Worm (Caenorhabditis elegans) whole organism, midembryonic: ENCODE results near the gene dab-1.

ENCODE experiments used
- T22C8.4 ChIP-seq: fragments of 200-800 bp; sonication (Bioruptor generic); IDR thresholded peaks from 2 replicates; pipeline ENCODE4 v1.3.6; 2022; ENCODE audit warnings: missing genetic modification characterization, missing compliant biosample characterization
- cog-1 ChIP-seq: sonication (generic microtip); optimal IDR thresholded peaks from 2 replicates; lab custom pipeline; 2016; ENCODE audit warnings: missing genetic modification characterization, missing compliant biosample characterization
- flt-1 ChIP-seq: fragments of 200-800 bp; sonication (Bioruptor generic); IDR thresholded peaks from 2 replicates; pipeline ENCODE4 v1.3.6; 2022; ENCODE audit warnings: missing genetic modification characterization, missing compliant biosample characterization
- klf-2 ChIP-seq: fragments of 200-800 bp; sonication (Bioruptor generic); conservative IDR thresholded peaks from 2 replicates; pipeline ENCODE4 v1.3.6; 2022; ENCODE audit warnings: missing genetic modification reagents, missing genetic modification characterization, missing compliant biosample characterization
- med-1 ChIP-seq: sonication (generic microtip); optimal IDR thresholded peaks from 2 replicates; lab custom pipeline; 2017; ENCODE audit warnings: missing genetic modification characterization, mild to moderate bottlenecking, missing compliant biosample characterization, antibody characterized with exemption, missing genetic modification reagents; ENCODE audit not compliant: insufficient read depth
- ref-1 ChIP-seq: fragments of 200-800 bp; sonication (Bioruptor generic); conservative IDR thresholded peaks from 2 replicates; pipeline ENCODE4 v1.3.6; 2022; ENCODE audit warnings: missing genetic modification reagents, missing genetic modification characterization, missing compliant biosample characterization
- tab-1 ChIP-seq: fragments of 200-800 bp; sonication (Bioruptor generic); IDR thresholded peaks from 2 replicates; pipeline ENCODE4 v1.3.6; 2022; ENCODE audit warnings: missing genetic modification characterization, missing compliant biosample characterization
- ztf-23 ChIP-seq: fragments of 200-800 bp; sonication (Bioruptor generic); IDR thresholded peaks from 2 replicates; pipeline ENCODE4 v1.3.6; 2022; ENCODE audit warnings: missing genetic modification reagents, missing genetic modification characterization, missing compliant biosample characterization
- ztf-29 ChIP-seq: fragments of 200-800 bp; sonication (Bioruptor generic); IDR thresholded peaks from 2 replicates; pipeline ENCODE4 v1.3.6; 2022; ENCODE audit warnings: missing genetic modification reagents, missing genetic modification characterization, missing compliant biosample characterization

Gene dab-1

DNA sequence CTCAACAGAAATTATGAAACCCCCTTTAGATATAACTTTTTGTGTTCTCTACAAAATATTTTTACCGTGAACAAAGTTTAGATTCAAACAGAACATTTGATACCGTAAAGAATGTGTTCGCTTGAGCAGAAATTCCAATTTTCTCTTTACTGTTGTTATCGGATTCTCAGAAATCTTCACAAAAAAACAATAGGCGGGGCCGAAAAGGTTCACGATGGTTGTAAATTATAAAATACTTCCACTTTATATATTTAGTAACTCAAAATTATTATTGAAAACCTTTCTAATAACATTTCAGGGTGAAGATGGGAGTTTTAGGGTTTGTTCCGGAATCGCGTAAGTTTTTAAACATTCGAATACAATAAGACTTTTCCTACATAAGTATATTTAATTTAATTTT is 16.0 kb downstream of the dab-1 start, which contains the start of gene nlp-5:
TSS of gene nlp-5 (plus strand) at position 301 of the 400 bp plus-strand sequence.
- TF ChIP-seq flt-1 (GFP tag; lab: Robert Waterston, UW) (no peak), tab-1 (GFP tag; lab: Robert Waterston, UW) (no peak), ztf-23 (GFP tag; lab: Robert Waterston, UW) (no peak), klf-2 (no peak), cog-1 (tag; lab: Kevin White, UChicago) (no peak), med-1 (no peak)

DNA sequence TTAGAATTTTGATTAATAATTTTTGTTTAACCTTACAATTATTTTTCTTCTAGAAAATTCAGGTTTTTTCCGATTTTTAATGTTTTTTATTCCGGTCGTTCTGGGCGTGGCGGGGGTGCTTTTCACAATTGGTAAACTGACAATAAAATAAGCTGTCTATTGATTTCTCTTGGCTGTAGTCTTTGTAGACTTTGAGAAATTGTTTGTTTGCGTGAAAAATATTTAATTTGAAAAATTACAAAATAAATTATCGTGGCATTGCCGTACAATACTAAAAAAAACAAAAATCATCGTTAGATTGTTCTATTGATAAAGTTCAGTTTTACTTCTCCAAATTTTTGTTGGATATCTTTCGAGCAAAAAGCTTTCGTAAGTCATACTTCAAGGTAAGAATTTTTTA is 24.3 kb downstream of the dab-1 start, which contains the start of gene F35C11.3:
TSS of gene F35C11.3 (plus strand) at position 301 of the 400 bp plus-strand sequence.
- TF ChIP-seq T22C8.4 (GFP tag; lab: Robert Waterston, UW): no peak
- TF ChIP-seq flt-1 (GFP tag; lab: Robert Waterston, UW): no peak
- no peak for TF ChIP-seq med-1
- TF ChIP-seq ref-1: no peak
- no peak for TF ChIP-seq tab-1 (GFP tag; lab: Robert Waterston, UW)
- TF ChIP-seq ztf-23 (GFP tag; lab: Robert Waterston, UW): no peak
- TF ChIP-seq klf-2: no peak
- no peak for TF ChIP-seq cog-1 (tag; lab: Kevin White, UChicago)
- TF ChIP-seq ztf-29 (GFP tag; lab: Robert Waterston, UW): no peak

DNA sequence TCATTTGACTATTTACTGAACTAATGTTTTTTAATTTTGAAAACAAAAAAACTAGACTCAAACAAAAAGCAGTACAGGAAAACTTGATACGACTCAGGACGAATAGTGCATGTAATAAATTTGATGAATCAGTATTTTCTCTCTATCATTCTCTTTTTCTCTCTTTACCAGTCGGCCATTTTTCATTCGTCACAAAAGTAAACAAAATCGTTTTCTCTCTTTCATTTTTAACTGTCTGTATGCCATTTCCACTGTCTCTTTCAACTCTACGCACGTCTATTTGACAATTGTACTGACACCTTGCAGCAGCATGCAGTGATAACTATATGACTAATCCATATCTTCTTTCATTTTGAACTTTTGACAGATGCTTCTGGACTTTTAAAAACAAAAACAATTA is 26.6 kb downstream of the dab-1 start, which contains the start of the genes F35C11.2 and F35C11.4:
TSS of gene F35C11.2 (minus strand) at position 90 of the 400 bp plus-strand sequence.
TSS of gene F35C11.4 (plus strand) at position 260 of the 400 bp plus-strand sequence.
- no peak for TF ChIP-seq ztf-23 (GFP tag; lab: Robert Waterston, UW)
- TF ChIP-seq T22C8.4 (GFP tag; lab: Robert Waterston, UW): no peak
- no peak for TF ChIP-seq ref-1
- no peak for TF ChIP-seq med-1
- no peak for TF ChIP-seq klf-2
- no peak for TF ChIP-seq ztf-29 (GFP tag; lab: Robert Waterston, UW)
- no peak for TF ChIP-seq tab-1 (GFP tag; lab: Robert Waterston, UW)

DNA sequence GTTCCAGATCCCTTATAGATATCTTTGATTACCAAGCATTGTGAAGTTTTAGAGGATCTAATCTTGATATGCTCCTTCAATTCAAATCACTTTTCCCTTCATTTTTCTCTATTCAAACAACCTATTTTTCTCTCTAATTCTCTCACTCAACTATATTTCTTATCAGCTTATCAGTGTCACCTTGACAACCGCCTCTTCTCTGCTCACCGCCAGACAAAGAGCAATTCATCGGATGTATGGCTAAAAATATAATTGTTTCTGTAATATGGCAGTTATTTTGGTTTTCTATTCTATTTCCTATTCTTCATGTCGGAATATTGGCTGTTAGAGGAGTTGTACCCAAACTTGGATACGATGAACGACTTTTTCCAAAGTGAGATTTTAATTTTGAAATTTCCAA is 27.5 kb downstream of the dab-1 start:
- TF ChIP-seq ref-1: no peak
- TF ChIP-seq cog-1 (tag; lab: Kevin White, UChicago): no peak
- TF ChIP-seq klf-2: no peak
- TF ChIP-seq ztf-23 (GFP tag; lab: Robert Waterston, UW): no peak
- no peak for TF ChIP-seq flt-1 (GFP tag; lab: Robert Waterston, UW)
- no peak for TF ChIP-seq T22C8.4 (GFP tag; lab: Robert Waterston, UW)
- no peak for TF ChIP-seq ztf-29 (GFP tag; lab: Robert Waterston, UW)
- no peak for TF ChIP-seq tab-1 (GFP tag; lab: Robert Waterston, UW)
- no peak for TF ChIP-seq med-1

DNA sequence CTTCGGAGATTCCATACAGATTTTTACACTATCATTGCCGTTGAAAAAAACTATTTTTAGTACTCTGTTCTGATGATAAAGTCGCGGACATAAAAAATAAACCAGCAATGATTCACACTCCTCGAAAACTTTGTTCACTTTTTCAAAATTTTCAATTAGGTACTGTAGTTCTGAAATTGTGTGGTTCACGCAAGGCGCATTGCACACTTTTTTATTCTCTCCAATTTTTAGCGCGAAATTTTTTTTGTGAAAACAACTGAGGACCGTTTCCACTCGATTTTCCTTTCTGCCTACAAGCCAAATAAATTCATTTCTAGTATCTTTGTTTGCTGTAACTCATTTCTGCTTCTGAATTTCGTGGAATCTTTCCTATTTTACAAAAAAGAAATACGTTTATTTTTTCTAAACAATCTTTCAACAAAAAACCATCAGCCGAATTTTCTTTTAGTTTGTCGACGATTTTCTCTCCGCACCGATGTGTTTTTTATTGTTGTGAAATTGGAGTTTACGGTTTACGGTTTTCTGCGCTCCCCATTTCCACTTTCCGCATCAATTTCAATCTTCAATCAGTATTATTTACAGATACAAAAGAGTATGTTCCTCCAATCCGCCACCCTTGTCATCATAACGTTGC is 31.1 kb downstream of the dab-1 start, which contains the start of gene F35C11.5:
TSS of gene F35C11.5 (plus strand) at position 584 of the 634 bp plus-strand sequence.
- no peak for TF ChIP-seq ref-1
- TF ChIP-seq T22C8.4 (GFP tag; lab: Robert Waterston, UW): no peak
- no peak for TF ChIP-seq flt-1 (GFP tag; lab: Robert Waterston, UW)
- TF ChIP-seq klf-2: no peak
- no peak for TF ChIP-seq med-1
- no peak for TF ChIP-seq ztf-23 (GFP tag; lab: Robert Waterston, UW)
- no peak for TF ChIP-seq tab-1 (GFP tag; lab: Robert Waterston, UW)
- no peak for TF ChIP-seq cog-1 (tag; lab: Kevin White, UChicago)
- TF ChIP-seq ztf-29 (GFP tag; lab: Robert Waterston, UW): no peak

DNA sequence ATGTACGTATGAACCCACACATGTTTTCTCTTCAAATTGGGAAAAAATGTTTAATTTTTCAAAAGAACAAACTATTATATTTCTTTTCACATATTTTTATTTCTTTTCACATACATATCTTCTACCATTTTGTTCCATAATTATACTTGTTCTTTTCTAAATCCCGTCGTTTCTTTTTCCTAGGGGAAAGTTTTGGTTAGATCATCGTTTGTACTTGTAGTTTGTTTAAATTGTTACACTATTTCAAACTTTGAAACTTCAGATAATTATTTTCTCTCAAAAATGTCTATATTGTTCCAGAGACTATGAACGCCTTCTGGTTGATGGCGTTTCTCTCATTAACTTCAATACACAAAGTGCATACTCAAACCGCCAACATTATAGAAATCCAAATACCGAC is 33.8 kb downstream of the dab-1 start, which contains the start of gene F35C11.7:
TSS of gene F35C11.7 (plus strand) at position 301 of the 400 bp plus-strand sequence.
- TF ChIP-seq flt-1 (GFP tag; lab: Robert Waterston, UW) (no peak), T22C8.4 (GFP tag; lab: Robert Waterston, UW) (no peak), cog-1 (tag; lab: Kevin White, UChicago) (no peak), ref-1 (no peak), med-1 (no peak), tab-1 (GFP tag; lab: Robert Waterston, UW) (no peak), ztf-29 (GFP tag; lab: Robert Waterston, UW) (no peak), ztf-23 (GFP tag; lab: Robert Waterston, UW) (no peak)

DNA sequence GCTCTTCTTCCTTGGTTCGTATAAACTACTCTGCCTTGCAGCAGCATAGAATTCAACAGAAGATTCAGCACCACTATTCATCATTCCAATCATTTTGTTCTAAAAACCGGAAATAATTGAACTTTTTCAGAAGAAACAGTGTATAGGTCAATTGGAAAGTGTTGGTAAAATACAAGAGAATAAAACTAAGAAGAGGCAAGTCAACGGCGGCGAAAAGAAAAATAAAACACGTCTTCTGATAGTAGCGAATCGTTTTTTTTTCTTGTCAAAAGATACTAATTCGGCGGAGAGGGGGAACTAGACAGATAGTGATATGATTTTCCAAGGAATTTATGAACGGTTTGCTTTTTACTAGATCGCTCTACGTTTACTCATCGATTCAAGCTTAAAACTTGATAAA is 36.9 kb downstream of the dab-1 start, which contains the start of gene F35C11.6:
TSS of gene F35C11.6 (minus strand) at position 101 of the 400 bp plus-strand sequence.
- TF ChIP-seq ztf-29 (GFP tag; lab: Robert Waterston, UW) (no peak), ref-1 (no peak), flt-1 (GFP tag; lab: Robert Waterston, UW) (no peak), ztf-23 (GFP tag; lab: Robert Waterston, UW) (no peak), med-1 (no peak), klf-2 (no peak), tab-1 (GFP tag; lab: Robert Waterston, UW) (no peak)

DNA sequence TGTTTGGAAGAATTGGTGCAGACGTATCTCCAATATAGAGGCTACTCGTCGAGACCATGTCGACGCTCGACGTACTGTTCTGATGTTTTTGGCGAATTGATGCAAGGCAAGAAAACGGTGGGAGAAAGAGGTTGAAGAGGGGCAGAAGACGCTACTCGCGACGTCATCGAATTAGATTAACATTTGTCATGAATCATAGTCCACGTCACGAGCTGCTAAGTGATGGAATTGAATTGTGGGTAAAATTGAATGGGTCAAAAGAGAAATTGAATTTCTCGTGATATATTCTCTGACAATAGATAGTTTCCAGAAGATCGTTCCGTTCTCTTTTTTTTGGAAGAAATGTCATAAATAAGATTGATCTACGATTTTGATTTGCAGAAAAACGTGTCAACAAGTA is 37.5 kb downstream of the dab-1 start:
- TF ChIP-seq ref-1 (no peak), klf-2 (no peak), T22C8.4 (GFP tag; lab: Robert Waterston, UW) (no peak), ztf-23 (GFP tag; lab: Robert Waterston, UW) (no peak)

DNA sequence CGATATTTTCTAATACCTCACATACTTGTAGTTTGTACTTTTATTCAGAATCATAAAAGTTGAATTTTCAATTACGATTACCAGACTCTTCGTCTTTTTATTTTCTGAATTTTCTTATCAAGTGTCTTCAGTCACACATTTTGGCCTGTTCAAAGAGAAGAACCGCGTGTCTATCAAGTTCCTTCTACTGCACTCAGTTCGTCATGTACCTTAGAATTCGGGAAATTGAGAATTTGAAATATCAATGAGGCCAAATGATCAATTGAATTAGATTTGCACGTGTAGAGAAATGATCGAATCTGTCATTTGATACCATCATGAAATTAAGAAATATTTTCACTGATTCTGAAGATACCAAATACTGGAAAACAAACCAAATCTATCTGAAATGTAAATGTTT is 41.4 kb downstream of the dab-1 start:
- TF ChIP-seq med-1 (no peak), flt-1 (GFP tag; lab: Robert Waterston, UW) (no peak), T22C8.4 (GFP tag; lab: Robert Waterston, UW) (no peak), tab-1 (GFP tag; lab: Robert Waterston, UW) (no peak), ztf-29 (GFP tag; lab: Robert Waterston, UW) (no peak), ztf-23 (GFP tag; lab: Robert Waterston, UW) (no peak), cog-1 (tag; lab: Kevin White, UChicago) (no peak), ref-1 (no peak), klf-2 (no peak)

DNA sequence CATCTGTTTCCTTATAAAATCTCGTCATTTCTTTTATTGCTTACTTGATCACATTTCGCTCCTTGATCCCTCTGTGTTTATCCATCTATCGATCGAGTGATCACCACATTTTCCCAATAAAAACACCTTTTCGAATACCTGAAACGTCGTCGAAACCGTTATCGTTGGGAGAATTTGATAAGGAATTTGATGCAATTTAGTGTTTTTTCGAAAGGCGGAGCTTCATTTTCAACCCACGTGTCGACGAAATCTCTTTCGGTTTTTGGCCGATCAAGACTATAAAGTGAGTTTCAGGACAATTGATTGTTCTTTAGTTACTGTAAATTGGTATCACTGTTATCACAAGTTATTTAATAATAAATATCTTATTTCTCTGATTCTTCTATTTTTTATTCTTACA is 42.4 kb downstream of the dab-1 start, which contains the start of gene srdh-1:
TSS of gene srdh-1 (plus strand) at position 43 of the 400 bp plus-strand sequence.
- no peak for TF ChIP-seq ref-1
